Worm (Caenorhabditis elegans) whole organism, L1 larva: ENCODE data around the gene ethe-1.

Experiments
- C04F5.9 ChIP-seq: sonication (generic microtip); optimal IDR thresholded peaks from 2 replicates; lab custom pipeline; 2016; ENCODE audit warnings: missing genetic modification characterization, missing compliant biosample characterization
- C34B4.2 ChIP-seq: sonication (generic microtip); optimal IDR thresholded peaks from 2 replicates; lab custom pipeline; 2017; ENCODE audit warnings: mild to moderate bottlenecking, missing genetic modification characterization, missing compliant biosample characterization
- aha-1 ChIP-seq: fragments of 150-350 bp; optimal IDR thresholded peaks from 2 replicates; lab custom pipeline; 2014; ENCODE audit warnings: missing biosample characterization, missing genetic modification characterization
- blmp-1 ChIP-seq: fragments of 150-350 bp; optimal IDR thresholded peaks from 2 replicates; lab custom pipeline; 2014; ENCODE audit warnings: missing biosample characterization, missing genetic modification characterization
- ceh-63 ChIP-seq: fragments of 200-800 bp; sonication (Bioruptor generic); optimal IDR thresholded peaks from 2 replicates; lab custom pipeline; 2018; ENCODE audit warnings: mild to moderate bottlenecking, missing genetic modification characterization, missing compliant biosample characterization
- ceh-8 ChIP-seq: fragments of 200-800 bp; sonication (Bioruptor generic); optimal IDR thresholded peaks from 2 replicates; lab custom pipeline; 2018; ENCODE audit warnings: mild to moderate bottlenecking, missing genetic modification characterization, moderate library complexity, missing compliant biosample characterization
- ceh-90 ChIP-seq: sonication (generic microtip); optimal IDR thresholded peaks from 2 replicates; lab custom pipeline; 2016; ENCODE audit warnings: missing genetic modification characterization, missing compliant biosample characterization
- dsc-1 ChIP-seq: sonication (generic microtip); optimal IDR thresholded peaks from 2 replicates; lab custom pipeline; 2016; ENCODE audit warnings: mild to moderate bottlenecking, missing genetic modification characterization, missing compliant biosample characterization
- efl-1 ChIP-seq, 4 experiments: fragments of 150-350 bp; optimal IDR thresholded peaks in 3 of 4; peaks in 1 of 4; 1 replicate in 1 of 4; 2 replicates in 3 of 4; lab custom pipeline; 2014; ENCODE audit warnings: missing biosample characterization in 2 of 4, missing genetic modification characterization in 2 of 4, missing genetic modification reagents in 2 of 4
- egl-13 ChIP-seq: sonication (generic microtip); optimal IDR thresholded peaks from 2 replicates; lab custom pipeline; 2016; ENCODE audit warnings: missing genotype, missing genetic modification reagents, missing genetic modification characterization, missing compliant biosample characterization
- egl-27 ChIP-seq, 2 experiments: fragments of 150-350 bp in 1 of 2; sonication (generic microtip); optimal IDR thresholded peaks; 3 replicates each; lab custom pipeline; 2017 to 2018; ENCODE audit warnings: missing biosample characterization in 2 of 2, missing genetic modification characterization in 2 of 2, missing genetic modification reagents in 2 of 2
- elt-2 ChIP-seq: sonication (generic microtip); optimal IDR thresholded peaks from 2 replicates; lab custom pipeline; 2016; ENCODE audit warnings: missing genetic modification characterization, mild to moderate bottlenecking, inconsistent platforms, missing compliant biosample characterization, missing genetic modification reagents
- fkh-10 ChIP-seq: sonication (generic microtip); optimal IDR thresholded peaks from 2 replicates; lab custom pipeline; 2017; ENCODE audit warnings: missing biosample characterization, missing genetic modification reagents, missing genetic modification characterization
- fkh-8 ChIP-seq: sonication (generic microtip); optimal IDR thresholded peaks from 2 replicates; lab custom pipeline; 2016; ENCODE audit warnings: mild to moderate bottlenecking, missing genetic modification characterization, missing compliant biosample characterization
- grh-1 ChIP-seq: fragments of 200-800 bp; sonication (Bioruptor generic); IDR thresholded peaks from 2 replicates; pipeline ENCODE4 v1.3.6; 2022; ENCODE audit warnings: missing genetic modification reagents, missing genetic modification characterization, missing compliant biosample characterization
- isw-1 ChIP-seq: fragments of 200-800 bp; sonication (Bioruptor generic); IDR thresholded peaks from 2 replicates; pipeline ENCODE4 v1.3.6; 2022; ENCODE audit warnings: missing genetic modification characterization, missing compliant biosample characterization
- lin-13 ChIP-seq: fragments of 150-350 bp; optimal IDR thresholded peaks from 2 replicates; lab custom pipeline; 2014; ENCODE audit warnings: missing biosample characterization, missing genetic modification reagents, missing genetic modification characterization
- lin-39 ChIP-seq: fragments of 150-350 bp; optimal IDR thresholded peaks from 2 replicates; lab custom pipeline; 2014; ENCODE audit warnings: missing biosample characterization, missing genetic modification reagents, missing genetic modification characterization
- lir-3 ChIP-seq: sonication (generic microtip); optimal IDR thresholded peaks from 2 replicates; lab custom pipeline; 2016; ENCODE audit warnings: mild to moderate bottlenecking, missing genetic modification characterization, moderate library complexity, missing compliant biosample characterization; ENCODE audit not compliant: poor library complexity
- lsy-2 ChIP-seq, 2 experiments: fragments of 150-350 bp; optimal IDR thresholded peaks; 2 replicates each; lab custom pipeline; 2014; ENCODE audit warnings: missing biosample characterization in 2 of 2, missing genetic modification characterization in 2 of 2
- mef-2 ChIP-seq: fragments of 150-350 bp; optimal IDR thresholded peaks from 2 replicates; lab custom pipeline; 2014; ENCODE audit warnings: missing biosample characterization, missing genetic modification characterization
- nhr-11 ChIP-seq: fragments of 150-350 bp; optimal IDR thresholded peaks from 2 replicates; lab custom pipeline; 2014; ENCODE audit warnings: missing biosample characterization, missing genetic modification characterization
- nhr-12 ChIP-seq: sonication (generic microtip); optimal IDR thresholded peaks from 2 replicates; lab custom pipeline; 2017; ENCODE audit warnings: missing biosample characterization, missing genetic modification characterization
- nhr-84 ChIP-seq: sonication (generic microtip); optimal IDR thresholded peaks from 2 replicates; lab custom pipeline; 2017; ENCODE audit warnings: missing biosample characterization, missing genetic modification characterization
- nhr-90 ChIP-seq: sonication (generic microtip); optimal IDR thresholded peaks from 2 replicates; lab custom pipeline; 2016; ENCODE audit warnings: mild to moderate bottlenecking, missing genetic modification characterization, missing compliant biosample characterization; ENCODE audit not compliant: poor library complexity
- pag-3 ChIP-seq: sonication (generic microtip); optimal IDR thresholded peaks from 2 replicates; lab custom pipeline; 2017; ENCODE audit warnings: missing genetic modification characterization, mild to moderate bottlenecking, missing compliant biosample characterization, antibody characterized with exemption, borderline replicate concordance; ENCODE audit not compliant: insufficient read depth
- pax-3 ChIP-seq: fragments of 200-800 bp; sonication (Bioruptor generic); optimal IDR thresholded peaks from 2 replicates; lab custom pipeline; 2018; ENCODE audit warnings: mild to moderate bottlenecking, missing genetic modification characterization, moderate library complexity, missing compliant biosample characterization
- skn-1 ChIP-seq: fragments of 150-350 bp; optimal IDR thresholded peaks from 2 replicates; lab custom pipeline; 2014; ENCODE audit warnings: missing biosample characterization, missing genetic modification characterization
- snpc-4 ChIP-seq: fragments of 150-350 bp; optimal IDR thresholded peaks from 2 replicates; lab custom pipeline; 2014; ENCODE audit warnings: missing biosample characterization, missing genetic modification characterization
- snu-23 ChIP-seq: sonication (generic microtip); optimal IDR thresholded peaks from 2 replicates; lab custom pipeline; 2016; ENCODE audit warnings: missing genetic modification characterization, missing compliant biosample characterization
- sptf-1 ChIP-seq: fragments of 150-350 bp; optimal IDR thresholded peaks from 2 replicates; lab custom pipeline; 2014; ENCODE audit warnings: missing biosample characterization, missing genetic modification characterization
- tlp-1 ChIP-seq: fragments of 150-350 bp; optimal IDR thresholded peaks from 2 replicates; lab custom pipeline; 2014; ENCODE audit warnings: missing biosample characterization, missing genetic modification characterization
- unc-30 ChIP-seq: sonication (generic microtip); optimal IDR thresholded peaks from 2 replicates; lab custom pipeline; 2017; ENCODE audit warnings: missing biosample characterization, missing genetic modification characterization
- unc-62 ChIP-seq: fragments of 150-350 bp; optimal IDR thresholded peaks from 2 replicates; lab custom pipeline; 2014; ENCODE audit warnings: missing biosample characterization, missing genetic modification reagents, missing genetic modification characterization
- unc-86 ChIP-seq: sonication (generic microtip); optimal IDR thresholded peaks from 2 replicates; lab custom pipeline; 2016; ENCODE audit warnings: missing genetic modification characterization, missing compliant biosample characterization
- ztf-11 ChIP-seq, 2 experiments: sonication (generic microtip); optimal IDR thresholded peaks; 2 replicates each; lab custom pipeline; 2016 to 2017; ENCODE audit warnings: missing genetic modification characterization in 2 of 2, missing biosample characterization in 1 of 2, missing compliant biosample characterization in 1 of 2

The ethe-1 gene

ce11 chrIV:9488315-9488714, 20.2 kb downstream of the ethe-1 start, which contains the start of gene sru-1:
Gene sru-1, plus strand, starts transcription at chrIV:9488615.
- TF ChIP-seq blmp-1 (no peak), mef-2 (tag; lab: Kevin White, UChicago) (no peak), sptf-1 (no peak), ztf-11 (tag; optimal IDR thresholded peaks at IDR 0.05; lab: Kevin White, UChicago) (no peak)

DNA sequence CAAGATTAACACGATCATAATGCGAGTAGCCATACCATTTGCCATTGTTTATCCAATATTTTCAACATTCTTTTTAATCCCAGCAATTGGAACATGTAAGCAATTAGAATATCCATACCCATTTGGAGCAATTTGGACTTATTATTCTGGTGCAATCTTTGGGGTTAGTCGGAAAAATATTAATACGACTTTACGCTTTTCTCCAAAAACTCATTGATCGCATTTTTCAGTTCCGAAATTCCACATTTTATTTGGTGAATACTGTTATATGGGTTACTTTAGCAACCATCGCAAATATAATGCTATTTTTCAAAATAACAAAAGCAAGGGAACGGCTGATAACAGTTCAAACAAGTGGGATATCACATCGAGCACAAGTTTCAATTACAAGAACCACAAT, 21.8 kb downstream of the ethe-1 start:
- TF ChIP-seq snpc-4 (no peak), snu-23 (GFP tag; lab: Kevin White, UChicago) (no peak), elt-2 (tag; lab: Kevin White, UChicago) (no peak), lin-13 (GFP tag; lab: Kevin White, UChicago) (no peak), nhr-84 (tag; lab: Kevin White, UChicago) (no peak), lin-39 (tag; lab: Kevin White, UChicago) (no peak), lir-3 (tag; lab: Kevin White, UChicago) (no peak), unc-30 (tag; lab: Kevin White, UChicago) (no peak), fkh-10 (no peak), ceh-8 (GFP tag; lab: Kevin White, UChicago) (no peak), grh-1 (GFP tag; lab: Robert Waterston, UW) (no peak), nhr-11 (no peak), dsc-1 (tag; lab: Kevin White, UChicago) (no peak), egl-13 (tag; lab: Kevin White, UChicago) (no peak), efl-1 (optimal IDR thresholded peaks at IDR 0.05; lab: Kevin White, UChicago) (no peak), efl-1 (GFP tag; optimal IDR thresholded peaks at IDR 0.05 in 1 of 2; lab: Kevin White, UChicago) (no peak), C34B4.2 (tag; lab: Kevin White, UChicago) (no peak), ceh-90 (tag; lab: Kevin White, UChicago) (no peak)

DNA sequence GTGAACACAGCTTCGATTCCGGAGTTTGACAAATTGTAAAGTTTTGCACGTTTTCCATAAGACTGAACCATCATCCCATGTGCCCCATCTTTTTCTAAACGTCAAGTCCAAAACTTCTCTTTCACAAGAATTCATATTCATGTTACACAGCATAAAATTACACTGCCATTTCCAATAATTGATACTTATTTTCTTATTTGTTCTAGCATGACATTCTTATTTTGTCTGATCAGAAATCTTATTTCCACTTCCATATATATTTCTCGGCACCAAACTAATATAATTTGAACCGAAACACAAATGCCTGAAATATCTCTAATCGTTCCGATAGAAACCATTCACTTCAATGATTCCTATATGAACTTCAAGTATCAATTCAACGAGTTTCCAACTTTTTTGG, 22.6 kb downstream of the ethe-1 start, which contains the start of gene sru-2:
sru-2 (plus strand) TSS at position 301 of the 400 bp plus-strand sequence.
- peak; percentile 26 for TF ChIP-seq fkh-8 (tag; lab: Kevin White, UChicago)
- TF ChIP-seq nhr-12 (tag; lab: Kevin White, UChicago), result no peak
- TF ChIP-seq, all 84 proteins: peak for 1

- TF ChIP-seq fkh-10 (no peak), unc-62 (GFP tag; lab: Kevin White, UChicago) (no peak), pag-3 (tag; lab: Kevin White, UChicago) (no peak), ztf-11 (tag; optimal IDR thresholded peaks at IDR 0.05; lab: Kevin White, UChicago) (no peak), skn-1 (tag; lab: Kevin White, UChicago) (no peak), blmp-1 (no peak), ceh-63 (GFP tag; lab: Kevin White, UChicago) (no peak), grh-1 (GFP tag; lab: Robert Waterston, UW) (no peak), lir-3 (tag; lab: Kevin White, UChicago) (no peak), ceh-8 (GFP tag; lab: Kevin White, UChicago) (no peak), unc-30 (tag; lab: Kevin White, UChicago) (no peak), lsy-2 (tag; optimal IDR thresholded peaks at IDR 0.05; lab: Kevin White, UChicago) (no peak), unc-86 (no peak), isw-1 (GFP tag; lab: Robert Waterston, UW) (no peak), nhr-90 (tag; lab: Kevin White, UChicago) (no peak), sptf-1 (no peak), tlp-1 (no peak), snpc-4 (no peak)
Measured at ce11 chrIV:9485040-9485439, 23.5 kb downstream of the ethe-1 start, which contains the start of gene gadr-2. Gene gadr-2, minus strand, starts transcription at chrIV:9485140.

DNA sequence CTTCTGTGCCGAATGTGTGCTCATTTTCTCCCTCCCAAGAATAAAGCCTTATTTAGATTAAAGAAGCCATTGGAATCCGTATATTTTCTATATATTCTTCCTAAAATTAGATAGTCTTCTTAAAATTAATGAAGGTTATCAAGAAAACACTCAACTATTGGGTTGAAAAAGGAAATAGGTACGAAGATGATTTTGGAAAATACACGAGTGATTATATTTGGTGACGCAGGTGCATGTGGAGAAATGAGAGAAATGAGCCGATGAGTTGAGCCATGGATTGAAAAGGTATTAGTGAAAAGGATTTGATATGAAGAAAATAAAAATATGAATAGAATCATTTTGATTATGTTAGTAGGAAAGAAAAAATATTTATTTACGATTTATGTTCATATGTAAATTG, 27.6 kb downstream of the ethe-1 start, which contains the start of gene cng-3:
cng-3 (minus strand) TSS at position 102 of the 400 bp plus-strand sequence.
- TF ChIP-seq fkh-8 (tag; lab: Kevin White, UChicago) (peak; percentile 15), nhr-84 (tag; lab: Kevin White, UChicago) (no peak), egl-27 (tag; optimal IDR thresholded peaks at IDR 0.05; lab: Kevin White, UChicago) (no peak), dsc-1 (tag; lab: Kevin White, UChicago) (peak; percentile 93), C04F5.9 (no peak), pax-3 (tag; lab: Kevin White, UChicago) (peak; percentile 18), aha-1 (tag; lab: Kevin White, UChicago) (no peak)
- TF ChIP-seq, all 84 proteins: peak for 3
